Worm (Caenorhabditis elegans): Measurements from ENCODE around the gene fbxc-12.

fbxc-12 gene

ce11 chrIV:873174-873788 lies 31.8 kb upstream of the fbxc-12 start (continued):
- TF ChIP-seq nfyb-1 (GFP tag; IDR thresholded peaks at IDR 0.05) (no peak), ZK185.1 (tag; optimal IDR thresholded peaks at IDR 0.05; ENCODE audit: poor library complexity, severe bottlenecking) (no peak), ets-4 (GFP tag; optimal IDR thresholded peaks at IDR 0.05) (no peak), F52B5.7 (tag; optimal IDR thresholded peaks at IDR 0.05) (no peak), fkh-3 (tag; optimal IDR thresholded peaks at IDR 0.05) (no peak), sptf-2 (GFP tag; optimal IDR thresholded peaks at IDR 0.05) (no peak), chd-7 (tag; optimal IDR thresholded peaks at IDR 0.05) (no peak), xnd-1 (tag; optimal IDR thresholded peaks at IDR 0.05) (no peak), bed-1 (GFP tag; IDR thresholded peaks at IDR 0.05) (no peak), attf-6 (GFP tag; IDR thresholded peaks at IDR 0.05) (no peak), hlh-12 (tag; optimal IDR thresholded peaks at IDR 0.05) (peak; percentile 21), hmg-1.2 (GFP tag; IDR thresholded peaks at IDR 0.05) (no peak), B0336.3 (GFP tag; IDR thresholded peaks at IDR 0.05) (no peak), dox-1 (GFP tag; IDR thresholded peaks at IDR 0.05) (0 out of 2 replicates have a peak, but pooled peaks have one; percentile 8), nhr-27 (tag; optimal IDR thresholded peaks at IDR 0.05) (no peak), rec-8 (tag; optimal IDR thresholded peaks at IDR 0.05) (peak in 1 of 2 experiments; percentile 9), gei-17 (GFP tag; optimal IDR thresholded peaks at IDR 0.05) (no peak), lag-1 (GFP tag; IDR thresholded peaks at IDR 0.05) (no peak), nfya-1 (tag; optimal IDR thresholded peaks at IDR 0.05; ENCODE audit: borderline replicate concordance, insufficient read depth) (no peak), lsl-1 (GFP tag; optimal IDR thresholded peaks at IDR 0.05) (peak; percentile 45), Y79H2A.3 (GFP tag; conservative IDR thresholded peaks at IDR 0.05) (no peak), F10E7.11 (tag; optimal IDR thresholded peaks at IDR 0.05) (no peak), nhr-80 (tag; optimal IDR thresholded peaks at IDR 0.05) (no peak), cebp-1 (GFP tag; IDR thresholded peaks at IDR 0.05) (no peak), cebp-1 (tag; optimal IDR thresholded peaks at IDR 0.05) (peak; percentile 22), snpc-1.3 (tag; optimal IDR thresholded peaks at IDR 0.05; ENCODE audit: insufficient read depth) (no peak), aptf-3 (GFP tag; IDR thresholded peaks at IDR 0.05) (no peak), snpc-1.1 (tag; optimal IDR thresholded peaks at IDR 0.05; ENCODE audit: insufficient read depth) (peak; percentile 8), F57C9.4 (tag; optimal IDR thresholded peaks at IDR 0.05) (no peak), egl-18 (GFP tag; IDR thresholded peaks at IDR 0.05) (no peak), nfya-2 (GFP tag; IDR thresholded peaks at IDR 0.05) (no peak), ztf-6 (GFP tag; IDR thresholded peaks at IDR 0.05) (no peak), F33H1.4 (GFP tag; IDR thresholded peaks at IDR 0.05) (peak; percentile 42), nhr-179 (tag; optimal IDR thresholded peaks at IDR 0.05) (no peak), F49E8.2 (tag; optimal IDR thresholded peaks at IDR 0.05; ENCODE audit: insufficient read depth) (peak; percentile 3), ceh-58 (GFP tag; IDR thresholded peaks at IDR 0.05) (no peak), madf-8 (GFP tag; conservative IDR thresholded peaks at IDR 0.05) (no peak), let-607 (tag; optimal IDR thresholded peaks at IDR 0.05) (no peak), unc-62 (GFP tag; optimal IDR thresholded peaks at IDR 0.05) (no peak), B0019.2 (GFP tag; conservative IDR thresholded peaks at IDR 0.05) (no peak), ceh-27 (GFP tag; optimal IDR thresholded peaks at IDR 0.05) (no peak), ekl-4 (GFP tag; IDR thresholded peaks at IDR 0.05) (no peak), hsf-1 (GFP tag; IDR thresholded peaks at IDR 0.05) (no peak), bed-2 (GFP tag; IDR thresholded peaks at IDR 0.05) (no peak), snpc-3.4 (tag; optimal IDR thresholded peaks at IDR 0.05) (peak; percentile 6), ztf-28 (GFP tag; IDR thresholded peaks at IDR 0.05) (no peak), atf-7 (tag; optimal IDR thresholded peaks at IDR 0.05) (no peak)
